Fruit fly (Drosophila melanogaster) Kc167 (cell line): ENCODE results near the gene CG42577.

Source experiments
- Myc ChIP-seq: fragments of >200 bp; optimal IDR thresholded peaks from 2 replicates; lab custom pipeline; 2017; ENCODE audit warnings: missing external identifiers
- Sin3A ChIP-seq: fragments of >200 bp; optimal IDR thresholded peaks from 2 replicates; lab custom pipeline; 2018; ENCODE audit warnings: missing external identifiers
- h ChIP-seq: fragments of >200 bp; optimal IDR thresholded peaks from 3 replicates; lab custom pipeline; 2018; ENCODE audit warnings: missing external identifiers
- insv ChIP-seq: fragments of >200 bp; optimal IDR thresholded peaks from 3 replicates; lab custom pipeline; 2018; ENCODE audit warnings: missing external identifiers
- psq ChIP-seq: fragments of >200 bp; optimal IDR thresholded peaks from 2 replicates; lab custom pipeline; 2017; ENCODE audit warnings: missing external identifiers
- ttk ChIP-seq: sonication (Bioruptor generic); optimal IDR thresholded peaks from 2 replicates; lab custom pipeline; 2017; ENCODE audit warnings: missing external identifiers

CG42577 gene

dm6 chrX:20244278-20244677, 14.8 kb upstream of the CG42577 start, which contains the start of gene Peritrophin-A:
Gene Peritrophin-A (plus strand): TSS chrX:20244647.
- no peak for TF ChIP-seq Sin3A (lab: Kevin White, UChicago)
- no peak for TF ChIP-seq Myc (lab: Kevin White, UChicago)
- no peak for TF ChIP-seq ttk
- no peak for TF ChIP-seq insv (lab: Kevin White, UChicago)
- no peak for TF ChIP-seq h (lab: Kevin White, UChicago)
- TF ChIP-seq psq (lab: Kevin White, UChicago), result no peak

- no peak for TF ChIP-seq h (lab: Kevin White, UChicago)
- TF ChIP-seq psq (lab: Kevin White, UChicago), result no peak
- no peak for TF ChIP-seq insv (lab: Kevin White, UChicago)
- TF ChIP-seq Sin3A (lab: Kevin White, UChicago), result no peak
- TF ChIP-seq ttk, result no peak
- no peak for TF ChIP-seq Myc (lab: Kevin White, UChicago)
Measured at dm6 chrX:20245218-20245863, 13.7 kb upstream of the CG42577 start.

- TF ChIP-seq h (lab: Kevin White, UChicago) (no peak), insv (lab: Kevin White, UChicago) (no peak), Myc (lab: Kevin White, UChicago) (no peak), psq (lab: Kevin White, UChicago) (no peak), Sin3A (lab: Kevin White, UChicago) (no peak), ttk (no peak)
Measured at dm6 chrX:20247710-20248109, 11.3 kb upstream of the CG42577 start.

dm6 chrX:20251069-20251468, 8.0 kb upstream of the CG42577 start, which contains the start of the genes CG17068 and Rab10:
Gene CG17068 (minus strand): TSS chrX:20251093.
Gene Rab10 (plus strand): TSS chrX:20251338.
- TF ChIP-seq psq (lab: Kevin White, UChicago), result no peak
- TF ChIP-seq ttk, result no peak
- no peak for TF ChIP-seq Myc (lab: Kevin White, UChicago)
- TF ChIP-seq Sin3A (lab: Kevin White, UChicago), result no peak
- TF ChIP-seq insv (lab: Kevin White, UChicago), result no peak
- TF ChIP-seq h (lab: Kevin White, UChicago), result no peak

- no peak for TF ChIP-seq psq (lab: Kevin White, UChicago)
- no peak for TF ChIP-seq ttk
- no peak for TF ChIP-seq insv (lab: Kevin White, UChicago)
- TF ChIP-seq Sin3A (lab: Kevin White, UChicago), result no peak
- TF ChIP-seq Myc (lab: Kevin White, UChicago), result no peak
- no peak for TF ChIP-seq h (lab: Kevin White, UChicago)
Measured at dm6 chrX:20251586-20252160, 7.4 kb upstream of the CG42577 start.

DNA sequence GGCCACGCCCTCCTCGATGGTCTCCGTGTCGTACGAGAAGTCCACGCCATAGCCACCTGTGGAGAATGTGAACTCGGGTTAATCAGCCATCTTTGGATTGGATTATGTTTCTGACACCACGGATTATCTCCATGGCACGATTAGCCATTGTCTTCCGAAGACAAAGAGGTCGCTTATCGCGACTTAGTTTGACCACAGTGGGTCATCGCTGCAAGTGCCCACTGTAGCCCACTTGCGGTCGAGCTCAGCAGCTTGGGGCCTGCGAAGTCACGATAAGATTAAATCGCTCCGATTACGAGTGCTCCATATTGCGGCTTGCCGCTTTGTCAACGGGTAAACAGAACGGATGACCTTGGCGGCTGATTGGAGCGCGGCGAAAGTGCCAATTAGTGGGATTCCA, 3.1 kb upstream of the CG42577 start:
- no peak for TF ChIP-seq Sin3A (lab: Kevin White, UChicago)
- TF ChIP-seq psq (lab: Kevin White, UChicago), result no peak
- TF ChIP-seq insv (lab: Kevin White, UChicago), result no peak
- no peak for TF ChIP-seq h (lab: Kevin White, UChicago)
- no peak for TF ChIP-seq Myc (lab: Kevin White, UChicago)
- no peak for TF ChIP-seq ttk

dm6 chrX:20256849-20257590, 2.0 kb upstream of the CG42577 start, which contains the start of gene CG17065:
Gene CG17065 (minus strand): TSS chrX:20257199.
- no peak for TF ChIP-seq ttk
- no peak for TF ChIP-seq Myc (lab: Kevin White, UChicago)
- TF ChIP-seq insv (lab: Kevin White, UChicago), result no peak
- peak; percentile 97 for TF ChIP-seq psq (lab: Kevin White, UChicago)
- TF ChIP-seq h (lab: Kevin White, UChicago), result no peak
- no peak for TF ChIP-seq Sin3A (lab: Kevin White, UChicago)

DNA sequence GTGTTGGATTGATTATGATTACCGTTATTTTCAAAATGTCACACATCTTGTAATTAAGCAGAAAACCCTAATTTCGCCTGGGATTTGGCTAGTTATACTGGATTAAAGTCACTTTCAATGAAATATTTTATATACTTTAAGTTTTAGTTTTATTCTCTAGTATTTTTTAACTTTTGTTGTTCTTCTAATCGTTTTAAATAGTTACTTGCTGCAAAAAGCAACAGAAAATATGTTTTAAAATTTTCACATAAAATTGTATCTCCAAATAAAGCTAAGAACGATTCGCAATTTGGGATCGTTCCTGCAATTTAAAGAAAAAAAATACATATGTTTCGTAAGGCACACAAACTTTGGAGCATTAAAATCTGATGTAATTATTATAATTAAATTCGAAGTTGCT, 10.6 kb downstream of the CG42577 start, which contains the start of gene Inx6:
Gene Inx6 (minus strand): TSS at position 101 of the 400 bp plus-strand sequence.
- no peak for TF ChIP-seq ttk
- TF ChIP-seq h (lab: Kevin White, UChicago), result no peak
- no peak for TF ChIP-seq Sin3A (lab: Kevin White, UChicago)
- TF ChIP-seq psq (lab: Kevin White, UChicago), result no peak
- TF ChIP-seq Myc (lab: Kevin White, UChicago), result no peak
- no peak for TF ChIP-seq insv (lab: Kevin White, UChicago)
